Worm (Caenorhabditis elegans) whole organism, young adult: ENCODE measurements around the gene T12G3.2.

ENCODE experiments used
- B0019.2 ChIP-seq: fragments of 200-800 bp; sonication (Bioruptor generic); conservative IDR thresholded peaks from 2 replicates; pipeline ENCODE4 v1.3.6; 2022; ENCODE audit warnings: missing genetic modification reagents, missing genetic modification characterization, missing compliant biosample characterization
- C06A6.2 ChIP-seq: fragments of 200-800 bp; sonication (Bioruptor generic); conservative IDR thresholded peaks from 2 replicates; pipeline ENCODE4 v1.3.6; 2022; ENCODE audit warnings: missing genetic modification characterization, missing compliant biosample characterization
- C17E4.6 ChIP-seq: fragments of 200-800 bp; sonication (Bioruptor generic); IDR thresholded peaks from 2 replicates; pipeline ENCODE4 v1.3.6; 2022; ENCODE audit warnings: missing genetic modification reagents, missing genetic modification characterization, missing compliant biosample characterization
- F10E7.11 ChIP-seq: sonication (generic microtip); optimal IDR thresholded peaks from 2 replicates; lab custom pipeline; 2017; ENCODE audit warnings: mild to moderate bottlenecking, missing genetic modification characterization, moderate library complexity, missing compliant biosample characterization
- F33H1.4 ChIP-seq: fragments of 200-800 bp; sonication (Bioruptor generic); IDR thresholded peaks from 2 replicates; pipeline ENCODE4 v1.3.6; 2022; ENCODE audit warnings: missing genetic modification reagents, missing genetic modification characterization, missing compliant biosample characterization
- F49E8.2 ChIP-seq: sonication (generic microtip); optimal IDR thresholded peaks from 3 replicates; lab custom pipeline; 2017; ENCODE audit warnings: missing genetic modification characterization, mild to moderate bottlenecking, missing compliant biosample characterization, antibody characterized with exemption, moderate library complexity; ENCODE audit not compliant: insufficient read depth
- F52B5.7 ChIP-seq: sonication (generic microtip); optimal IDR thresholded peaks from 2 replicates; lab custom pipeline; 2016; ENCODE audit warnings: mild to moderate bottlenecking, missing genetic modification characterization, missing compliant biosample characterization
- F57A8.1 ChIP-seq: fragments of 200-800 bp; sonication (Bioruptor generic); optimal IDR thresholded peaks from 2 replicates; lab custom pipeline; 2018; ENCODE audit warnings: mild to moderate bottlenecking, missing genetic modification characterization, moderate library complexity, missing compliant biosample characterization
- K11D2.4 ChIP-seq: fragments of 200-800 bp; sonication (Bioruptor generic); IDR thresholded peaks from 2 replicates; pipeline ENCODE4 v1.3.6; 2022; ENCODE audit warnings: missing genetic modification reagents, missing genetic modification characterization, missing compliant biosample characterization
- T07F8.4 ChIP-seq: sonication (generic microtip); optimal IDR thresholded peaks from 2 replicates; lab custom pipeline; 2016; ENCODE audit warnings: mild to moderate bottlenecking, missing genetic modification characterization, moderate library complexity, missing compliant biosample characterization
- Y53F4B.3 ChIP-seq: fragments of 200-800 bp; sonication (Bioruptor generic); IDR thresholded peaks from 2 replicates; pipeline ENCODE4 v1.3.6; 2022; ENCODE audit warnings: missing genetic modification reagents, missing genetic modification characterization, missing compliant biosample characterization
- Y95B8A.8 ChIP-seq: fragments of 200-800 bp; sonication (Bioruptor generic); IDR thresholded peaks from 2 replicates; pipeline ENCODE4 v1.3.6; 2022; ENCODE audit warnings: missing genetic modification reagents, missing genetic modification characterization, missing compliant biosample characterization
- ama-1 ChIP-seq, 3 experiments: fragments of 150-350 bp in 1 of 3; sonication (generic microtip) in 2 of 3; optimal IDR thresholded peaks; 2 replicates each; lab custom pipeline; 2014 to 2018; ENCODE audit warnings: missing biosample characterization in 2 of 3, missing genetic modification characterization in 2 of 3, missing genetic modification reagents in 2 of 3
- aptf-3 ChIP-seq: fragments of 200-800 bp; sonication (Bioruptor generic); IDR thresholded peaks from 2 replicates; pipeline ENCODE4 v1.3.6; 2022; ENCODE audit warnings: missing genetic modification characterization, missing compliant biosample characterization
- attf-3 ChIP-seq: fragments of 200-800 bp; sonication (Bioruptor generic); conservative IDR thresholded peaks from 2 replicates; pipeline ENCODE4 v1.3.6; 2022; ENCODE audit warnings: missing genetic modification reagents, missing genetic modification characterization, missing compliant biosample characterization
- bed-2 ChIP-seq: fragments of 200-800 bp; sonication (Bioruptor generic); IDR thresholded peaks from 2 replicates; pipeline ENCODE4 v1.3.6; 2022; ENCODE audit warnings: missing genetic modification reagents, missing genetic modification characterization, missing compliant biosample characterization
- dpff-1 ChIP-seq: sonication (generic microtip); optimal IDR thresholded peaks from 2 replicates; lab custom pipeline; 2017; ENCODE audit warnings: mild to moderate bottlenecking, missing genetic modification characterization, missing compliant biosample characterization
- dpl-1 ChIP-seq: fragments of 150-350 bp; optimal IDR thresholded peaks from 2 replicates; lab custom pipeline; 2014; ENCODE audit warnings: missing biosample characterization, missing genetic modification reagents, missing genetic modification characterization
- efl-1 ChIP-seq: fragments of 150-350 bp; optimal IDR thresholded peaks from 2 replicates; lab custom pipeline; 2014; ENCODE audit warnings: missing biosample characterization, missing genetic modification reagents, missing genetic modification characterization
- ekl-4 ChIP-seq: fragments of 200-800 bp; sonication (Bioruptor generic); IDR thresholded peaks from 2 replicates; pipeline ENCODE4 v1.3.6; 2022; ENCODE audit warnings: missing genetic modification reagents, missing genetic modification characterization, missing compliant biosample characterization
- fkh-3 ChIP-seq: sonication (generic microtip); optimal IDR thresholded peaks from 2 replicates; lab custom pipeline; 2016; ENCODE audit warnings: mild to moderate bottlenecking, missing genetic modification characterization, missing compliant biosample characterization
- gei-17 ChIP-seq: fragments of 200-800 bp; sonication (Bioruptor generic); optimal IDR thresholded peaks from 2 replicates; lab custom pipeline; 2018; ENCODE audit warnings: mild to moderate bottlenecking, missing genetic modification characterization, missing compliant biosample characterization
- hlh-26 ChIP-seq: fragments of 200-800 bp; sonication (Bioruptor generic); conservative IDR thresholded peaks from 2 replicates; pipeline ENCODE4 v1.3.6; 2022; ENCODE audit warnings: missing genetic modification reagents, missing genetic modification characterization, missing compliant biosample characterization
- hmg-1.2 ChIP-seq: fragments of 200-800 bp; sonication (Bioruptor generic); IDR thresholded peaks from 2 replicates; pipeline ENCODE4 v1.3.6; 2022; ENCODE audit warnings: missing genetic modification reagents, missing genetic modification characterization, missing compliant biosample characterization
- lin-40 ChIP-seq: sonication (generic microtip); optimal IDR thresholded peaks from 2 replicates; lab custom pipeline; 2016; ENCODE audit warnings: missing genetic modification characterization, mild to moderate bottlenecking, missing compliant biosample characterization, missing genotype, missing genetic modification reagents
- lsl-1 ChIP-seq: fragments of 200-800 bp; sonication (Bioruptor generic); optimal IDR thresholded peaks from 2 replicates; lab custom pipeline; 2018; ENCODE audit warnings: mild to moderate bottlenecking, missing genetic modification characterization, moderate library complexity, missing compliant biosample characterization
- madf-3 ChIP-seq: fragments of 200-800 bp; sonication (Bioruptor generic); IDR thresholded peaks from 2 replicates; pipeline ENCODE4 v1.3.6; 2022; ENCODE audit warnings: missing genetic modification reagents, missing genetic modification characterization, missing compliant biosample characterization
- madf-6 ChIP-seq: fragments of 200-800 bp; sonication (Bioruptor generic); IDR thresholded peaks from 2 replicates; pipeline ENCODE4 v1.3.6; 2022; ENCODE audit warnings: missing genetic modification reagents, missing genetic modification characterization, missing compliant biosample characterization
- mcd-1 ChIP-seq: fragments of 200-800 bp; sonication (Bioruptor generic); IDR thresholded peaks from 2 replicates; pipeline ENCODE4 v1.3.6; 2022; ENCODE audit warnings: missing genetic modification reagents, missing genetic modification characterization, missing compliant biosample characterization
- mel-28 ChIP-seq: sonication (generic microtip); optimal IDR thresholded peaks from 2 replicates; lab custom pipeline; 2016; ENCODE audit warnings: borderline replicate concordance, mild to moderate bottlenecking, missing genetic modification characterization, missing compliant biosample characterization
- mes-4 ChIP-seq: sonication (generic microtip); optimal IDR thresholded peaks from 2 replicates; lab custom pipeline; 2016; ENCODE audit warnings: missing genotype, missing genetic modification characterization, missing compliant biosample characterization
- nfya-1 ChIP-seq: sonication (generic microtip); optimal IDR thresholded peaks from 2 replicates; lab custom pipeline; 2017; ENCODE audit warnings: antibody characterized with exemption, missing compliant biosample characterization, missing genetic modification characterization, borderline replicate concordance; ENCODE audit not compliant: insufficient read depth
- nfyb-1 ChIP-seq: fragments of 200-800 bp; sonication (Bioruptor generic); IDR thresholded peaks from 2 replicates; pipeline ENCODE4 v1.3.6; 2022; ENCODE audit warnings: missing genetic modification reagents, missing genetic modification characterization, missing compliant biosample characterization
- nhr-80 ChIP-seq: sonication (generic microtip); optimal IDR thresholded peaks from 2 replicates; lab custom pipeline; 2016; ENCODE audit warnings: missing genetic modification characterization, missing compliant biosample characterization
- nhr-90 ChIP-seq: sonication (generic microtip); optimal IDR thresholded peaks from 2 replicates; lab custom pipeline; 2016; ENCODE audit warnings: missing genotype, mild to moderate bottlenecking, missing genetic modification characterization, missing compliant biosample characterization
- pbrm-1 ChIP-seq: fragments of 200-800 bp; sonication (Bioruptor generic); IDR thresholded peaks from 2 replicates; pipeline ENCODE4 v1.3.6; 2022; ENCODE audit warnings: missing genetic modification reagents, missing genetic modification characterization, missing compliant biosample characterization
- pha-4 ChIP-seq: fragments of 150-350 bp; sonication (generic microtip); optimal IDR thresholded peaks from 2 replicates; lab custom pipeline; 2014; ENCODE audit warnings: missing biosample characterization, missing genetic modification reagents, missing genetic modification characterization
- rec-8 ChIP-seq, 2 experiments: sonication (generic microtip); optimal IDR thresholded peaks; 2 replicates each; lab custom pipeline; 2016; ENCODE audit warnings: mild to moderate bottlenecking in 2 of 2, missing genetic modification characterization in 2 of 2, missing genetic modification reagents in 2 of 2, missing genotype in 2 of 2, missing biosample characterization in 1 of 2, missing compliant biosample characterization in 1 of 2, moderate library complexity in 1 of 2
- repo-1 ChIP-seq: sonication (generic microtip); optimal IDR thresholded peaks from 2 replicates; lab custom pipeline; 2017; ENCODE audit warnings: mild to moderate bottlenecking, missing genetic modification characterization, missing compliant biosample characterization
- snpc-1.1 ChIP-seq: sonication (generic microtip); optimal IDR thresholded peaks from 2 replicates; lab custom pipeline; 2017; ENCODE audit warnings: missing genetic modification characterization, mild to moderate bottlenecking, missing compliant biosample characterization, antibody characterized with exemption, moderate library complexity, missing genotype, missing genetic modification reagents; ENCODE audit not compliant: insufficient read depth
- snpc-1.3 ChIP-seq: sonication (generic microtip); optimal IDR thresholded peaks from 2 replicates; lab custom pipeline; 2017; ENCODE audit warnings: missing genetic modification characterization, mild to moderate bottlenecking, missing compliant biosample characterization, antibody characterized with exemption, moderate library complexity, missing genotype, missing genetic modification reagents; ENCODE audit not compliant: insufficient read depth
- snpc-4 ChIP-seq, 5 experiments: fragments of 150-350 bp in 1 of 5; sonication (generic microtip) in 4 of 5; optimal IDR thresholded peaks; 2 replicates each; lab custom pipeline; 2014 to 2018; ENCODE audit warnings: missing genetic modification characterization in 5 of 5, missing biosample characterization in 3 of 5, antibody characterized with exemption in 2 of 5, mild to moderate bottlenecking in 2 of 5, missing compliant biosample characterization in 2 of 5, missing genotype in 2 of 5, moderate library complexity in 2 of 5, missing genetic modification reagents in 1 of 5
- somi-1 ChIP-seq: fragments of 200-800 bp; sonication (Bioruptor generic); optimal IDR thresholded peaks from 2 replicates; lab custom pipeline; 2018; ENCODE audit warnings: mild to moderate bottlenecking, missing genetic modification characterization, missing compliant biosample characterization
- ztf-18 ChIP-seq: sonication (generic microtip); optimal IDR thresholded peaks from 2 replicates; lab custom pipeline; 2016; ENCODE audit warnings: missing genotype, mild to moderate bottlenecking, missing genetic modification characterization, missing compliant biosample characterization
- ztf-22 ChIP-seq: fragments of 200-800 bp; sonication (Bioruptor generic); optimal IDR thresholded peaks from 2 replicates; lab custom pipeline; 2018; ENCODE audit warnings: mild to moderate bottlenecking, missing genetic modification characterization, moderate library complexity, missing compliant biosample characterization
- ztf-3 ChIP-seq: fragments of 200-800 bp; sonication (Bioruptor generic); optimal IDR thresholded peaks from 2 replicates; lab custom pipeline; 2018; ENCODE audit warnings: mild to moderate bottlenecking, missing genetic modification characterization, missing compliant biosample characterization

T12G3.2 gene

DNA sequence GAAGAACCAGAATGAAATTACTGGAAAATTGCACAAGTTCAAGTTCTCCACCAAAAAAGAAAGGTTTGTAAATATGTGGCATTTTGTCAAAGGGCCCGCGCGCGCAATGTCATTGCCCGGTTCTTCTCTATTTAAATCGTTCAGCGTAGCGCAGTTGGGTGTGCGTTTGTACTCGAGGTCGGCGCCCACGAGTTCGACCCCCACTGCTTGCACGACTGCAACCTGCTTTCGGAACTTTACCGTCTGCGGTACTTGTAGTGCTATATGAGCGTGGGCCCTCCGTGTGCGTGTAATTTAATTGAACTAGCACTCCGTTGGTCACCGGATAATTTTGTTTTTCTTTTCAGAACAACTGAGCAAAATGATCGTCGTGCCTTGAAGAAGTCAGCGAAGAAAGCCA lies 39.7 kb upstream of the T12G3.2 start (continued):
- peak; percentile 77 for TF ChIP-seq snpc-4 (GFP tag; optimal IDR thresholded peaks at IDR 0.05; lab: Kevin White, UChicago)
- peak; percentile 60 to 81 (median 75) for TF ChIP-seq snpc-4 (tag; optimal IDR thresholded peaks at IDR 0.05; lab: Kevin White, UChicago)
- peak; percentile 87 for TF ChIP-seq F52B5.7
- TF ChIP-seq ztf-18, result peak; percentile 79
- TF ChIP-seq fkh-3 (tag; lab: Kevin White, UChicago), result peak; percentile 55
- peak; percentile 64 for TF ChIP-seq attf-3 (GFP tag; lab: Robert Waterston, UW)
- TF ChIP-seq ama-1 (optimal IDR thresholded peaks at IDR 0.05; lab: Kevin White, UChicago), result no peak
- TF ChIP-seq ama-1 (GFP tag; optimal IDR thresholded peaks at IDR 0.05; lab: Kevin White, UChicago), result peak in 1 of 2 experiments; percentile 75
- peak; percentile 78 for TF ChIP-seq K11D2.4
- 0 out of 2 replicates have a peak, but pooled peaks have one; percentile 56 for TF ChIP-seq B0019.2
- TF ChIP-seq C17E4.6, result peak; percentile 75; the same call in 1 of the 2 replicates
- TF ChIP-seq somi-1, result peak; percentile 69
- peak; percentile 83 for TF ChIP-seq mcd-1
- no peak for TF ChIP-seq nfya-1
- peak; percentile 87 for TF ChIP-seq snpc-1.3 (tag; lab: Kevin White, UChicago)
- TF ChIP-seq nhr-80 (tag; lab: Kevin White, UChicago), result peak; percentile 52
- peak; percentile 74 for TF ChIP-seq madf-6 (GFP tag; lab: Robert Waterston, UW)
- peak; percentile 91 for TF ChIP-seq F49E8.2
- TF ChIP-seq F33H1.4, result peak; percentile 63
- TF ChIP-seq T07F8.4 (tag; lab: Kevin White, UChicago), result peak; percentile 85
- TF ChIP-seq F10E7.11 (tag; lab: Kevin White, UChicago), result peak; percentile 48
- no peak for TF ChIP-seq pha-4 (tag; lab: Kevin White, UChicago)
- TF ChIP-seq gei-17 (GFP tag; lab: Kevin White, UChicago), result peak; percentile 9
- peak; percentile 49; the same call in 1 of the 2 replicates for TF ChIP-seq C06A6.2 (GFP tag; lab: Robert Waterston, UW)
- peak; percentile 24 for TF ChIP-seq dpl-1 (GFP tag; lab: Kevin White, UChicago)
- TF ChIP-seq nfyb-1 (GFP tag; lab: Robert Waterston, UW), result peak; percentile 90
- TF ChIP-seq repo-1 (tag; lab: Kevin White, UChicago), result no peak
- TF ChIP-seq lin-40 (tag; lab: Kevin White, UChicago), result peak; percentile 75
- TF ChIP-seq dpff-1 (tag; lab: Kevin White, UChicago), result peak; percentile 26
- TF ChIP-seq snpc-1.1 (tag; lab: Kevin White, UChicago), result no peak
- peak; percentile 78 for TF ChIP-seq mes-4 (tag; lab: Kevin White, UChicago)
- TF ChIP-seq ekl-4, result peak; percentile 86
- 0 out of 2 replicates have a peak, but pooled peaks have one; percentile 54 for TF ChIP-seq madf-3 (GFP tag; lab: Robert Waterston, UW)
- peak; percentile 76 for TF ChIP-seq lsl-1
- peak; percentile 91 for TF ChIP-seq aptf-3 (GFP tag; lab: Robert Waterston, UW)
- TF ChIP-seq ztf-3 (GFP tag; lab: Kevin White, UChicago), result no peak
- TF ChIP-seq efl-1 (GFP tag; lab: Kevin White, UChicago), result peak; percentile 41
- TF ChIP-seq hmg-1.2, result peak; percentile 67
- peak; percentile 76; the same call in 1 of the 2 replicates for TF ChIP-seq Y95B8A.8 (GFP tag; lab: Robert Waterston, UW)
- peak; percentile 77; the same call in 1 of the 2 replicates for TF ChIP-seq Y53F4B.3 (GFP tag; lab: Robert Waterston, UW)
- peak; percentile 82 for TF ChIP-seq pbrm-1 (GFP tag; lab: Robert Waterston, UW)
- TF ChIP-seq bed-2 (GFP tag; lab: Robert Waterston, UW), result peak; percentile 79
- TF ChIP-seq ztf-22 (GFP tag; lab: Kevin White, UChicago), result no peak
- peak; percentile 67 to 92 for TF ChIP-seq rec-8 (tag; optimal IDR thresholded peaks at IDR 0.05; lab: Kevin White, UChicago)
- TF ChIP-seq nhr-90 (tag; lab: Kevin White, UChicago), result peak; percentile 94
- no peak for TF ChIP-seq hlh-26
- TF ChIP-seq mel-28 (tag; lab: Kevin White, UChicago), result no peak
- TF ChIP-seq F57A8.1, result peak; percentile 45
